Worm (Caenorhabditis elegans) whole organism, young adult: ENCODE data around the gene F36H12.9.
"Not testable (repeated sequence)": the region's sequence is repeated elsewhere in the genome, so short reads cannot be mapped to it uniquely, and the experiment has no call there.

ENCODE experiments used
- B0336.3 ChIP-seq: fragments of 200-800 bp; sonication (Bioruptor generic); IDR thresholded peaks from 2 replicates; pipeline ENCODE4 v1.3.6; 2022; ENCODE audit warnings: missing genetic modification characterization, missing compliant biosample characterization
- C17E4.6 ChIP-seq: fragments of 200-800 bp; sonication (Bioruptor generic); IDR thresholded peaks from 2 replicates; pipeline ENCODE4 v1.3.6; 2022; ENCODE audit warnings: missing genetic modification reagents, missing genetic modification characterization, missing compliant biosample characterization
- D2030.7 ChIP-seq: fragments of 200-800 bp; sonication (Bioruptor generic); IDR thresholded peaks from 2 replicates; pipeline ENCODE4 v1.3.6; 2022; ENCODE audit warnings: missing genetic modification reagents, missing genetic modification characterization, missing compliant biosample characterization
- F33H1.4 ChIP-seq: fragments of 200-800 bp; sonication (Bioruptor generic); IDR thresholded peaks from 2 replicates; pipeline ENCODE4 v1.3.6; 2022; ENCODE audit warnings: missing genetic modification reagents, missing genetic modification characterization, missing compliant biosample characterization
- F49E8.2 ChIP-seq: sonication (generic microtip); optimal IDR thresholded peaks from 3 replicates; lab custom pipeline; 2017; ENCODE audit warnings: missing genetic modification characterization, mild to moderate bottlenecking, missing compliant biosample characterization, antibody characterized with exemption, moderate library complexity; ENCODE audit not compliant: insufficient read depth
- K11D2.4 ChIP-seq: fragments of 200-800 bp; sonication (Bioruptor generic); IDR thresholded peaks from 2 replicates; pipeline ENCODE4 v1.3.6; 2022; ENCODE audit warnings: missing genetic modification reagents, missing genetic modification characterization, missing compliant biosample characterization
- Y53G8AR.9 ChIP-seq: fragments of 200-800 bp; sonication (Bioruptor generic); conservative IDR thresholded peaks from 2 replicates; pipeline ENCODE4 v1.3.6; 2022; ENCODE audit warnings: missing genetic modification reagents, missing genetic modification characterization, missing compliant biosample characterization
- Y56A3A.18 ChIP-seq: fragments of 200-800 bp; sonication (Bioruptor generic); IDR thresholded peaks from 2 replicates; pipeline ENCODE4 v1.3.6; 2022; ENCODE audit warnings: missing genetic modification reagents, missing genetic modification characterization, missing compliant biosample characterization
- Y67H2A.10 ChIP-seq: fragments of 200-800 bp; sonication (Bioruptor generic); conservative IDR thresholded peaks from 2 replicates; pipeline ENCODE4 v1.3.6; 2022; ENCODE audit warnings: missing genetic modification reagents, missing genetic modification characterization, missing compliant biosample characterization
- Y79H2A.3 ChIP-seq: fragments of 200-800 bp; sonication (Bioruptor generic); conservative IDR thresholded peaks from 2 replicates; pipeline ENCODE4 v1.3.6; 2022; ENCODE audit warnings: missing genetic modification reagents, missing genetic modification characterization, missing compliant biosample characterization
- aptf-3 ChIP-seq: fragments of 200-800 bp; sonication (Bioruptor generic); IDR thresholded peaks from 2 replicates; pipeline ENCODE4 v1.3.6; 2022; ENCODE audit warnings: missing genetic modification characterization, missing compliant biosample characterization
- attf-6 ChIP-seq: fragments of 200-800 bp; sonication (Bioruptor generic); IDR thresholded peaks from 2 replicates; pipeline ENCODE4 v1.3.6; 2022; ENCODE audit warnings: missing genetic modification reagents, missing genetic modification characterization, missing compliant biosample characterization
- bed-2 ChIP-seq: fragments of 200-800 bp; sonication (Bioruptor generic); IDR thresholded peaks from 2 replicates; pipeline ENCODE4 v1.3.6; 2022; ENCODE audit warnings: missing genetic modification reagents, missing genetic modification characterization, missing compliant biosample characterization
- ceh-100 ChIP-seq: fragments of 200-800 bp; sonication (Bioruptor generic); IDR thresholded peaks from 2 replicates; pipeline ENCODE4 v1.3.6; 2022; ENCODE audit warnings: missing genetic modification reagents, missing genetic modification characterization, missing compliant biosample characterization
- dox-1 ChIP-seq: fragments of 200-800 bp; sonication (Bioruptor generic); IDR thresholded peaks from 2 replicates; pipeline ENCODE4 v1.3.6; 2022; ENCODE audit warnings: missing genetic modification reagents, missing genetic modification characterization, missing compliant biosample characterization
- ekl-4 ChIP-seq: fragments of 200-800 bp; sonication (Bioruptor generic); IDR thresholded peaks from 2 replicates; pipeline ENCODE4 v1.3.6; 2022; ENCODE audit warnings: missing genetic modification reagents, missing genetic modification characterization, missing compliant biosample characterization
- hmg-1.2 ChIP-seq: fragments of 200-800 bp; sonication (Bioruptor generic); IDR thresholded peaks from 2 replicates; pipeline ENCODE4 v1.3.6; 2022; ENCODE audit warnings: missing genetic modification reagents, missing genetic modification characterization, missing compliant biosample characterization
- hmg-20 ChIP-seq: fragments of 200-800 bp; sonication (Bioruptor generic); IDR thresholded peaks from 2 replicates; pipeline ENCODE4 v1.3.6; 2022; ENCODE audit warnings: missing genetic modification reagents, missing genetic modification characterization, missing compliant biosample characterization
- hrde-1 ChIP-seq: sonication (generic microtip); optimal IDR thresholded peaks from 2 replicates; lab custom pipeline; 2016; ENCODE audit warnings: missing genetic modification characterization, mild to moderate bottlenecking, missing compliant biosample characterization, moderate library complexity, missing genotype, missing genetic modification reagents, borderline replicate concordance
- hsf-1 ChIP-seq: fragments of 200-800 bp; sonication (Bioruptor generic); IDR thresholded peaks from 2 replicates; pipeline ENCODE4 v1.3.6; 2022; ENCODE audit warnings: missing genetic modification reagents, missing genetic modification characterization, missing compliant biosample characterization
- lin-26 ChIP-seq: fragments of 200-800 bp; sonication (Bioruptor generic); IDR thresholded peaks from 2 replicates; pipeline ENCODE4 v1.3.6; 2022; ENCODE audit warnings: missing genetic modification reagents, missing genetic modification characterization, missing compliant biosample characterization
- lir-1 ChIP-seq: fragments of 200-800 bp; sonication (Bioruptor generic); conservative IDR thresholded peaks from 2 replicates; pipeline ENCODE4 v1.3.6; 2022; ENCODE audit warnings: missing genetic modification reagents, missing genetic modification characterization, missing compliant biosample characterization
- madf-3 ChIP-seq: fragments of 200-800 bp; sonication (Bioruptor generic); IDR thresholded peaks from 2 replicates; pipeline ENCODE4 v1.3.6; 2022; ENCODE audit warnings: missing genetic modification reagents, missing genetic modification characterization, missing compliant biosample characterization
- madf-6 ChIP-seq: fragments of 200-800 bp; sonication (Bioruptor generic); IDR thresholded peaks from 2 replicates; pipeline ENCODE4 v1.3.6; 2022; ENCODE audit warnings: missing genetic modification reagents, missing genetic modification characterization, missing compliant biosample characterization
- nfya-2 ChIP-seq: fragments of 200-800 bp; sonication (Bioruptor generic); IDR thresholded peaks from 2 replicates; pipeline ENCODE4 v1.3.6; 2022; ENCODE audit warnings: missing genetic modification reagents, missing genetic modification characterization, missing compliant biosample characterization
- nfyb-1 ChIP-seq: fragments of 200-800 bp; sonication (Bioruptor generic); IDR thresholded peaks from 2 replicates; pipeline ENCODE4 v1.3.6; 2022; ENCODE audit warnings: missing genetic modification reagents, missing genetic modification characterization, missing compliant biosample characterization
- nhr-90 ChIP-seq: sonication (generic microtip); optimal IDR thresholded peaks from 2 replicates; lab custom pipeline; 2016; ENCODE audit warnings: missing genotype, mild to moderate bottlenecking, missing genetic modification characterization, missing compliant biosample characterization
- pbrm-1 ChIP-seq: fragments of 200-800 bp; sonication (Bioruptor generic); IDR thresholded peaks from 2 replicates; pipeline ENCODE4 v1.3.6; 2022; ENCODE audit warnings: missing genetic modification reagents, missing genetic modification characterization, missing compliant biosample characterization
- rcor-1 ChIP-seq: fragments of 200-800 bp; sonication (Bioruptor generic); IDR thresholded peaks from 2 replicates; pipeline ENCODE4 v1.3.6; 2022; ENCODE audit warnings: missing genetic modification reagents, missing genetic modification characterization, missing compliant biosample characterization
- snpc-1.1 ChIP-seq: sonication (generic microtip); optimal IDR thresholded peaks from 2 replicates; lab custom pipeline; 2017; ENCODE audit warnings: missing genetic modification characterization, mild to moderate bottlenecking, missing compliant biosample characterization, antibody characterized with exemption, moderate library complexity, missing genotype, missing genetic modification reagents; ENCODE audit not compliant: insufficient read depth
- snpc-4 ChIP-seq, 5 experiments: fragments of 150-350 bp in 1 of 5; sonication (generic microtip) in 4 of 5; optimal IDR thresholded peaks; 2 replicates each; lab custom pipeline; 2014 to 2018; ENCODE audit warnings: missing genetic modification characterization in 5 of 5, missing biosample characterization in 3 of 5, antibody characterized with exemption in 2 of 5, mild to moderate bottlenecking in 2 of 5, missing compliant biosample characterization in 2 of 5, missing genotype in 2 of 5, moderate library complexity in 2 of 5, missing genetic modification reagents in 1 of 5
- tbp1 ChIP-seq: fragments of 200-800 bp; sonication (Bioruptor generic); optimal IDR thresholded peaks from 2 replicates; lab custom pipeline; 2018; ENCODE audit warnings: mild to moderate bottlenecking, missing genetic modification characterization, missing compliant biosample characterization
- ztf-28 ChIP-seq: fragments of 200-800 bp; sonication (Bioruptor generic); IDR thresholded peaks from 2 replicates; pipeline ENCODE4 v1.3.6; 2022; ENCODE audit warnings: missing genetic modification reagents, missing genetic modification characterization, missing compliant biosample characterization

Gene F36H12.9

ce11 chrIV:5254678-5255077, 2.2 kb upstream of the F36H12.9 start, which contains the start of gene F36H12.10:
Gene F36H12.10 (minus strand): TSS chrIV:5254778.
- not testable (repeated sequence) for TF ChIP-seq nhr-90; bed-2 (GFP tag; lab: Robert Waterston, UW); nfya-2 (GFP tag; lab: Robert Waterston, UW)

- not testable (repeated sequence) for TF ChIP-seq lir-1, pbrm-1, K11D2.4 (GFP tag; lab: Robert Waterston, UW)
- TF ChIP-seq, all 124 proteins: peak for 0; not testable (repeated sequence) for 124
These were observed 1.6 kb downstream of the F36H12.9 start, which contains the start of gene ttbk-2.1 for ce11 chrIV:5258385-5258784. Gene ttbk-2.1 (plus strand): TSS chrIV:5258685.

- TF ChIP-seq pbrm-1, Y67H2A.10, nfya-2 (GFP tag; lab: Robert Waterston, UW): not testable (repeated sequence)
These were observed 3.5 kb downstream of the F36H12.9 start, which contains the start of gene msp-19 for ce11 chrIV:5260289-5260688. Gene msp-19 (plus strand): TSS chrIV:5260589.

ce11 chrIV:5261786-5262185, 5.0 kb downstream of the F36H12.9 start:
- TF ChIP-seq snpc-4 (GFP tag; optimal IDR thresholded peaks at IDR 0.05; lab: Kevin White, UChicago) (peak; percentile 60), snpc-4 (tag; optimal IDR thresholded peaks at IDR 0.05; lab: Kevin White, UChicago) (peak; percentile 48 to 95 (median 90)), ekl-4 (GFP tag; lab: Robert Waterston, UW) (peak; percentile 75; the same call in 1 of the 2 replicates), rcor-1 (peak; percentile 49; the same call in 1 of the 2 replicates), madf-3 (GFP tag; lab: Robert Waterston, UW) (0 out of 2 replicates have a peak, but pooled peaks have one; percentile 55), tbp1 (GFP tag; lab: Kevin White, UChicago) (peak; percentile 45), attf-6 (GFP tag; lab: Robert Waterston, UW) (peak; percentile 97), nfyb-1 (GFP tag; lab: Robert Waterston, UW) (peak; percentile 74), ceh-100 (GFP tag; lab: Robert Waterston, UW) (peak; percentile 39), Y53G8AR.9 (0 out of 2 replicates have a peak, but pooled peaks have one; percentile 57), snpc-1.1 (tag; lab: Kevin White, UChicago) (peak; percentile 46), F33H1.4 (GFP tag; lab: Robert Waterston, UW) (peak; percentile 58), dox-1 (0 out of 2 replicates have a peak, but pooled peaks have one; percentile 43), Y56A3A.18 (GFP tag; lab: Robert Waterston, UW) (peak; percentile 82), madf-6 (GFP tag; lab: Robert Waterston, UW) (peak; percentile 81), pbrm-1 (GFP tag; lab: Robert Waterston, UW) (peak; percentile 78), D2030.7 (GFP tag; lab: Robert Waterston, UW) (peak; percentile 92), hmg-20 (GFP tag; lab: Robert Waterston, UW) (0 out of 2 replicates have a peak, but pooled peaks have one; percentile 42), C17E4.6 (GFP tag; lab: Robert Waterston, UW) (peak; percentile 58; the same call in 1 of the 2 replicates), hsf-1 (GFP tag; lab: Robert Waterston, UW) (peak; percentile 68; the same call in 1 of the 2 replicates), hmg-1.2 (GFP tag; lab: Robert Waterston, UW) (peak; percentile 80)

- peak; percentile 38; the same call in 1 of the 2 replicates for TF ChIP-seq rcor-1
- 0 out of 2 replicates have a peak, but pooled peaks have one; percentile 8 for TF ChIP-seq aptf-3
- peak; percentile 82 for TF ChIP-seq hmg-1.2 (GFP tag; lab: Robert Waterston, UW)
- peak; percentile 55; the same call in 1 of the 2 replicates for TF ChIP-seq C17E4.6 (GFP tag; lab: Robert Waterston, UW)
- 0 out of 2 replicates have a peak, but pooled peaks have one; percentile 12 for TF ChIP-seq Y79H2A.3 (GFP tag; lab: Robert Waterston, UW)
- TF ChIP-seq lin-26 (GFP tag; lab: Robert Waterston, UW), result peak; percentile 63; the same call in 1 of the 2 replicates
- TF ChIP-seq F49E8.2, result peak; percentile 69
- peak; percentile 65; the same call in 1 of the 2 replicates for TF ChIP-seq Y53G8AR.9
- TF ChIP-seq Y56A3A.18 (GFP tag; lab: Robert Waterston, UW), result peak; percentile 41; the same call in 1 of the 2 replicates
- TF ChIP-seq ztf-28 (GFP tag; lab: Robert Waterston, UW), result 0 out of 2 replicates have a peak, but pooled peaks have one; percentile 53
- TF ChIP-seq ceh-100 (GFP tag; lab: Robert Waterston, UW), result peak; percentile 35; the same call in 1 of the 2 replicates
- TF ChIP-seq nfyb-1 (GFP tag; lab: Robert Waterston, UW), result peak; percentile 62; the same call in 1 of the 2 replicates
- TF ChIP-seq dox-1, result peak; percentile 89
- TF ChIP-seq snpc-4 (GFP tag; optimal IDR thresholded peaks at IDR 0.05; lab: Kevin White, UChicago), result peak; percentile 93
- peak; percentile 84 to 97 (median 95) for TF ChIP-seq snpc-4 (tag; optimal IDR thresholded peaks at IDR 0.05; lab: Kevin White, UChicago)
- 0 out of 2 replicates have a peak, but pooled peaks have one; percentile 26 for TF ChIP-seq B0336.3 (GFP tag; lab: Robert Waterston, UW)
- peak; percentile 82 for TF ChIP-seq ekl-4 (GFP tag; lab: Robert Waterston, UW)
- TF ChIP-seq hsf-1 (GFP tag; lab: Robert Waterston, UW), result peak; percentile 63; the same call in 1 of the 2 replicates
- peak; percentile 80 for TF ChIP-seq madf-6 (GFP tag; lab: Robert Waterston, UW)
- TF ChIP-seq hrde-1 (tag; lab: Kevin White, UChicago), result peak; percentile 42
These were observed 7.9 kb downstream of the F36H12.9 start for ce11 chrIV:5264700-5265210.
